Worm (Caenorhabditis elegans) whole organism, L2 larva: Measurements from ENCODE around the gene F58A6.5.
"Not testable (repeated sequence)": the region's sequence is repeated elsewhere in the genome, so short reads cannot be mapped to it uniquely, and the experiment has no call there.

Experiments
- R02D3.7 ChIP-seq: fragments of 150-350 bp; optimal IDR thresholded peaks from 2 replicates; lab custom pipeline; 2014; ENCODE audit warnings: missing biosample characterization, missing genetic modification characterization
- ZK546.5 ChIP-seq: sonication (generic microtip); optimal IDR thresholded peaks from 2 replicates; lab custom pipeline; 2017; ENCODE audit warnings: missing biosample characterization, missing genetic modification characterization
- alr-1 ChIP-seq: fragments of 150-350 bp; optimal IDR thresholded peaks from 2 replicates; lab custom pipeline; 2014; ENCODE audit warnings: missing biosample characterization, missing genetic modification characterization
- ama-1 ChIP-seq: fragments of 150-350 bp; optimal IDR thresholded peaks from 2 replicates; lab custom pipeline; 2018; ENCODE audit warnings: inconsistent platforms
- ceh-82 ChIP-seq: fragments of 150-350 bp; optimal IDR thresholded peaks from 2 replicates; lab custom pipeline; 2014; ENCODE audit warnings: missing biosample characterization, missing genetic modification characterization
- crh-2 ChIP-seq: sonication (generic microtip); optimal IDR thresholded peaks from 2 replicates; lab custom pipeline; 2017; ENCODE audit warnings: missing biosample characterization, missing genetic modification characterization
- egl-27 ChIP-seq: sonication (generic microtip); optimal IDR thresholded peaks from 3 replicates; lab custom pipeline; 2017; ENCODE audit warnings: missing biosample characterization, missing genetic modification reagents, missing genetic modification characterization
- elt-3 ChIP-seq: sonication (generic microtip); optimal IDR thresholded peaks from 2 replicates; lab custom pipeline; 2017; ENCODE audit warnings: missing biosample characterization, missing genetic modification characterization
- fos-1 ChIP-seq: fragments of 150-350 bp; optimal IDR thresholded peaks from 2 replicates; lab custom pipeline; 2014; ENCODE audit warnings: missing biosample characterization, missing genetic modification characterization
- gmeb-1 ChIP-seq: fragments of 150-350 bp; optimal IDR thresholded peaks from 2 replicates; lab custom pipeline; 2014; ENCODE audit warnings: missing biosample characterization, missing genetic modification characterization
- lin-11 ChIP-seq: fragments of 150-350 bp; sonication (generic microtip); optimal IDR thresholded peaks from 2 replicates; lab custom pipeline; 2014; ENCODE audit warnings: missing biosample characterization, missing genetic modification characterization, inconsistent platforms, mixed read lengths
- lin-39 ChIP-seq: fragments of 150-350 bp; optimal IDR thresholded peaks from 2 replicates; lab custom pipeline; 2014; ENCODE audit warnings: missing biosample characterization, missing genetic modification reagents, missing genetic modification characterization
- lsy-2 ChIP-seq, 2 experiments: fragments of 150-350 bp in 1 of 2; sonication (generic microtip) in 1 of 2; optimal IDR thresholded peaks; 2 replicates each; lab custom pipeline; 2014 to 2017; ENCODE audit warnings: missing biosample characterization in 2 of 2, missing genetic modification characterization in 2 of 2
- mab-5 ChIP-seq: fragments of 150-350 bp; optimal IDR thresholded peaks from 2 replicates; lab custom pipeline; 2014; ENCODE audit warnings: missing biosample characterization, missing genetic modification characterization
- mbf-1 ChIP-seq: sonication (generic microtip); optimal IDR thresholded peaks from 2 replicates; lab custom pipeline; 2017; ENCODE audit warnings: missing biosample characterization, missing genetic modification characterization
- nhr-11 ChIP-seq: fragments of 150-350 bp; optimal IDR thresholded peaks from 2 replicates; lab custom pipeline; 2014; ENCODE audit warnings: missing biosample characterization, missing genetic modification characterization
- nhr-12 ChIP-seq: fragments of 150-350 bp; optimal IDR thresholded peaks from 2 replicates; lab custom pipeline; 2014; ENCODE audit warnings: missing biosample characterization, missing genetic modification characterization
- nhr-129 ChIP-seq: fragments of 150-350 bp; optimal IDR thresholded peaks from 2 replicates; lab custom pipeline; 2014; ENCODE audit warnings: missing biosample characterization, missing genetic modification characterization
- nhr-21 ChIP-seq: fragments of 150-350 bp; optimal IDR thresholded peaks from 2 replicates; lab custom pipeline; 2014; ENCODE audit warnings: missing biosample characterization, missing genetic modification characterization
- nhr-23 ChIP-seq: fragments of 150-350 bp; optimal IDR thresholded peaks from 2 replicates; lab custom pipeline; 2014; ENCODE audit warnings: missing biosample characterization, missing genetic modification reagents, missing genetic modification characterization
- nhr-237 ChIP-seq: fragments of 150-350 bp; optimal IDR thresholded peaks from 2 replicates; lab custom pipeline; 2014; ENCODE audit warnings: missing biosample characterization, missing genetic modification characterization
- nhr-6 ChIP-seq: fragments of 150-350 bp; optimal IDR thresholded peaks from 2 replicates; lab custom pipeline; 2014; ENCODE audit warnings: missing biosample characterization, missing genetic modification characterization
- nhr-77 ChIP-seq: fragments of 150-350 bp; optimal IDR thresholded peaks from 2 replicates; lab custom pipeline; 2014; ENCODE audit warnings: missing biosample characterization, missing genetic modification characterization
- peb-1 ChIP-seq: fragments of 150-350 bp; optimal IDR thresholded peaks from 2 replicates; lab custom pipeline; 2014; ENCODE audit warnings: missing biosample characterization, missing genetic modification characterization
- sem-4 ChIP-seq: fragments of 150-350 bp; optimal IDR thresholded peaks from 2 replicates; lab custom pipeline; 2014; ENCODE audit warnings: missing biosample characterization, missing genetic modification reagents, missing genetic modification characterization
- skn-1 ChIP-seq: sonication (generic microtip); optimal IDR thresholded peaks from 2 replicates; lab custom pipeline; 2017; ENCODE audit warnings: missing biosample characterization, missing genetic modification characterization
- sma-3 ChIP-seq: sonication (generic microtip); optimal IDR thresholded peaks from 2 replicates; lab custom pipeline; 2016; ENCODE audit warnings: missing genetic modification reagents, missing genetic modification characterization, missing compliant biosample characterization
- sma-9 ChIP-seq, 2 experiments: fragments of 150-350 bp in 1 of 2; sonication (generic microtip) in 1 of 2; optimal IDR thresholded peaks; 2 replicates each; lab custom pipeline; 2014 to 2016; ENCODE audit warnings: missing genetic modification characterization in 2 of 2, mild to moderate bottlenecking in 1 of 2, missing biosample characterization in 1 of 2, missing compliant biosample characterization in 1 of 2, missing genetic modification reagents in 1 of 2, moderate library complexity in 1 of 2
- snpc-4 ChIP-seq: fragments of 150-350 bp; optimal IDR thresholded peaks from 2 replicates; lab custom pipeline; 2014; ENCODE audit warnings: missing biosample characterization, missing genetic modification characterization
- unc-39 ChIP-seq: fragments of 150-350 bp; optimal IDR thresholded peaks from 2 replicates; lab custom pipeline; 2014; ENCODE audit warnings: missing biosample characterization, missing genetic modification characterization
- unc-55 ChIP-seq: fragments of 150-350 bp; sonication (generic microtip); optimal IDR thresholded peaks from 3 replicates; lab custom pipeline; 2014; ENCODE audit warnings: missing biosample characterization, missing genetic modification reagents, missing genetic modification characterization
- ztf-11 ChIP-seq: sonication (generic microtip); optimal IDR thresholded peaks from 2 replicates; lab custom pipeline; 2017; ENCODE audit warnings: missing biosample characterization, missing genetic modification characterization
- ztf-4 ChIP-seq: fragments of 150-350 bp; optimal IDR thresholded peaks from 2 replicates; lab custom pipeline; 2014; ENCODE audit warnings: missing biosample characterization, missing genetic modification characterization

Gene F58A6.5

ce11 chrII:5158774-5159173, 10.5 kb upstream of the F58A6.5 start, which contains the start of gene F58A6.9:
F58A6.9 (minus strand) TSS chrII:5158874.
- not testable (repeated sequence) for TF ChIP-seq ZK546.5; nhr-129 (tag; lab: Kevin White, UChicago); egl-27
- TF ChIP-seq, all 48 proteins: peak for 0; not testable (repeated sequence) for 48

- TF ChIP-seq peb-1 (tag; lab: Kevin White, UChicago) (no peak), mbf-1 (tag; lab: Kevin White, UChicago) (no peak), skn-1 (tag; lab: Kevin White, UChicago) (no peak), sma-9 (GFP tag; optimal IDR thresholded peaks at IDR 0.05; lab: Kevin White, UChicago) (no peak), sma-9 (tag; optimal IDR thresholded peaks at IDR 0.05; lab: Kevin White, UChicago) (no peak), ama-1 (no peak)
Measured at ce11 chrII:5157525-5157924, 9.3 kb upstream of the F58A6.5 start, which contains the start of gene srb-13. srb-13 (minus strand) TSS chrII:5157625.

DNA sequence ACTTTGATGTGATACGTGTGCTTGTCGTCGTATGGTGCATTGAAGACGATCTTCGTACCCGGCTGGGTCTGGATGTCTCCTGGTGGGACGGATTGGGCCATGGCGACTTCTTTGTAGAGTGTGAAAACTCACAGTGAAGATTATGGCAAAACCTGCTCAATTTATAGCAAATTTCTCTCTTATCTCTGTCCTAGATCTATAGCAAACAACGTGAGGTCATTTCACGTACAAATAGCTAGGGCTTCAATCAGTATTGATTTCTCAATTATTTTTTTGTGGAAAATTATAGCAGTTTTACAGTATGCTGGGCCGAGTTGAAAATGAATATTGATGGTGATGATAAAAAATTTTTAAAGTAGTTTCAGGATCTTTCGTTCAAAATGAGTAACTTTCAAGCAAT, 8.7 kb upstream of the F58A6.5 start, which contains the start of gene msp-45:
Gene msp-45 (minus strand): TSS at position 101 of the 400 bp plus-strand sequence.
- no peak for TF ChIP-seq nhr-12 (tag; lab: Kevin White, UChicago)
- TF ChIP-seq crh-2 (tag; lab: Kevin White, UChicago): no peak
- no peak for TF ChIP-seq nhr-77 (tag; lab: Kevin White, UChicago)
- TF ChIP-seq mbf-1 (tag; lab: Kevin White, UChicago): no peak
- TF ChIP-seq elt-3 (tag; lab: Kevin White, UChicago): no peak
- TF ChIP-seq ama-1: no peak
- no peak for TF ChIP-seq lin-39 (tag; lab: Kevin White, UChicago)
- TF ChIP-seq, all 48 proteins: peak for 0

- TF ChIP-seq lin-11 (tag; lab: Kevin White, UChicago): no peak
- TF ChIP-seq sem-4 (tag; lab: Kevin White, UChicago): no peak
- no peak for TF ChIP-seq R02D3.7 (tag; lab: Kevin White, UChicago)
- TF ChIP-seq nhr-237 (tag; lab: Kevin White, UChicago): no peak
- TF ChIP-seq alr-1 (tag; lab: Kevin White, UChicago): no peak
- TF ChIP-seq peb-1 (tag; lab: Kevin White, UChicago): no peak
- TF ChIP-seq mab-5 (tag; lab: Kevin White, UChicago): no peak
- no peak for TF ChIP-seq sma-3 (GFP tag; lab: Kevin White, UChicago)
- no peak for TF ChIP-seq ceh-82 (tag; lab: Kevin White, UChicago)
- TF ChIP-seq ztf-11 (tag; lab: Kevin White, UChicago): no peak
- no peak for TF ChIP-seq nhr-11
- no peak for TF ChIP-seq lin-39 (tag; lab: Kevin White, UChicago)
- no peak for TF ChIP-seq nhr-21 (tag; lab: Kevin White, UChicago)
- no peak for TF ChIP-seq unc-39 (tag; lab: Kevin White, UChicago)
- no peak for TF ChIP-seq snpc-4 (tag; lab: Kevin White, UChicago)
- TF ChIP-seq nhr-12 (tag; lab: Kevin White, UChicago): no peak
- no peak for TF ChIP-seq fos-1 (tag; lab: Kevin White, UChicago)
- no peak for TF ChIP-seq unc-55 (GFP tag; lab: Kevin White, UChicago)
- TF ChIP-seq ztf-4 (tag; lab: Kevin White, UChicago): no peak
Measured at ce11 chrII:5154540-5154939, 6.3 kb upstream of the F58A6.5 start, which contains the start of gene srb-12. srb-12 (minus strand) TSS chrII:5154640.

DNA sequence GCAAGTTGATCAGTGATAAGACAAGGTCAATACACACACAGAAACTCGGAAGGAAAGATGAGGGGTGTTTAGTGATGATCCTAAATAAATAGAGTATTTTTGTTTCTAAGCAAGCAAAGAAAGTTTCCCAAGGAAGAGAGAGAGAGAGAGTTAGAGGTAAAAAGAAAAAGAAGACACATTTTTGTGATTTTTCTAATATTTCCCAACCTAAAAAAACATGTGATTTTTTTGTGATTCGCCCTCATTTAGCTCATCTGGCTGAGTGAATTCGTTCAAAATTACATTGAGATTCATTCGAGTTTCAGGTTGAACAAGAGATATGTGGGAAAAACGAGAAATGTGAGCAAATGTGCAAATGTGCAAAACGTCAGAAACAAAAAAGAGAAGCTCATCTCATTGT, 2.6 kb upstream of the F58A6.5 start, which contains the start of gene srb-16:
Gene srb-16 (minus strand): TSS at position 101 of the 400 bp plus-strand sequence.
- TF ChIP-seq nhr-23 (tag; lab: Kevin White, UChicago): no peak
- TF ChIP-seq sem-4 (tag; lab: Kevin White, UChicago): no peak
- TF ChIP-seq nhr-12 (tag; lab: Kevin White, UChicago): no peak
- no peak for TF ChIP-seq gmeb-1 (tag; lab: Kevin White, UChicago)
- TF ChIP-seq lin-39 (tag; lab: Kevin White, UChicago): no peak
- TF ChIP-seq sma-3 (GFP tag; lab: Kevin White, UChicago): no peak
- TF ChIP-seq alr-1 (tag; lab: Kevin White, UChicago): no peak
- TF ChIP-seq peb-1 (tag; lab: Kevin White, UChicago): no peak
- TF ChIP-seq R02D3.7 (tag; lab: Kevin White, UChicago): no peak
- TF ChIP-seq lin-11 (tag; lab: Kevin White, UChicago): no peak
- TF ChIP-seq nhr-6 (tag; lab: Kevin White, UChicago): no peak
- TF ChIP-seq ama-1: no peak
- TF ChIP-seq nhr-77 (tag; lab: Kevin White, UChicago): no peak
- no peak for TF ChIP-seq lsy-2 (tag; optimal IDR thresholded peaks at IDR 0.05; lab: Kevin White, UChicago)
